Worm (Caenorhabditis elegans) whole organism, L1 larva: Measurements from ENCODE around the gene F41E6.5.

Experiments used
- Y116A8C.19 ChIP-seq: sonication (generic microtip); optimal IDR thresholded peaks from 2 replicates; lab custom pipeline; 2016; ENCODE audit warnings: missing compliant biosample characterization, missing genetic modification characterization, borderline replicate concordance
- aha-1 ChIP-seq: fragments of 150-350 bp; optimal IDR thresholded peaks from 2 replicates; lab custom pipeline; 2014; ENCODE audit warnings: missing biosample characterization, missing genetic modification characterization
- aly-2 ChIP-seq: fragments of 150-350 bp; optimal IDR thresholded peaks from 2 replicates; lab custom pipeline; 2014; ENCODE audit warnings: missing biosample characterization, missing genetic modification characterization
- blmp-1 ChIP-seq: fragments of 150-350 bp; optimal IDR thresholded peaks from 2 replicates; lab custom pipeline; 2014; ENCODE audit warnings: missing biosample characterization, missing genetic modification characterization
- ceh-63 ChIP-seq: fragments of 200-800 bp; sonication (Bioruptor generic); optimal IDR thresholded peaks from 2 replicates; lab custom pipeline; 2018; ENCODE audit warnings: mild to moderate bottlenecking, missing genetic modification characterization, missing compliant biosample characterization
- efl-1 ChIP-seq, 4 experiments: fragments of 150-350 bp; optimal IDR thresholded peaks in 3 of 4; peaks in 1 of 4; 1 replicate in 1 of 4; 2 replicates in 3 of 4; lab custom pipeline; 2014; ENCODE audit warnings: missing biosample characterization in 2 of 4, missing genetic modification characterization in 2 of 4, missing genetic modification reagents in 2 of 4
- egl-13 ChIP-seq: sonication (generic microtip); optimal IDR thresholded peaks from 2 replicates; lab custom pipeline; 2016; ENCODE audit warnings: missing genotype, missing genetic modification reagents, missing genetic modification characterization, missing compliant biosample characterization
- elt-3 ChIP-seq, 6 experiments: fragments of 150-350 bp in 1 of 6; sonication (generic microtip); optimal IDR thresholded peaks; 2 replicates each; lab custom pipeline; 2017 to 2018; ENCODE audit warnings: missing biosample characterization in 6 of 6, missing genetic modification characterization in 6 of 6, inconsistent platforms in 1 of 6
- ets-5 ChIP-seq: fragments of 200-800 bp; sonication (Bioruptor generic); IDR thresholded peaks from 2 replicates; pipeline ENCODE4 v1.3.6; 2022; ENCODE audit warnings: missing genetic modification characterization, missing compliant biosample characterization
- fkh-10 ChIP-seq: sonication (generic microtip); optimal IDR thresholded peaks from 2 replicates; lab custom pipeline; 2017; ENCODE audit warnings: missing biosample characterization, missing genetic modification reagents, missing genetic modification characterization
- fkh-8 ChIP-seq: sonication (generic microtip); optimal IDR thresholded peaks from 2 replicates; lab custom pipeline; 2016; ENCODE audit warnings: mild to moderate bottlenecking, missing genetic modification characterization, missing compliant biosample characterization
- grh-1 ChIP-seq: fragments of 200-800 bp; sonication (Bioruptor generic); IDR thresholded peaks from 2 replicates; pipeline ENCODE4 v1.3.6; 2022; ENCODE audit warnings: missing genetic modification reagents, missing genetic modification characterization, missing compliant biosample characterization
- hlh-4 ChIP-seq: sonication (generic microtip); optimal IDR thresholded peaks from 2 replicates; lab custom pipeline; 2016; ENCODE audit warnings: mild to moderate bottlenecking, missing genetic modification characterization, missing compliant biosample characterization
- hpl-2 ChIP-seq: fragments of 150-350 bp; optimal IDR thresholded peaks from 2 replicates; lab custom pipeline; 2014; ENCODE audit warnings: missing biosample characterization, missing genetic modification reagents, missing genetic modification characterization
- isw-1 ChIP-seq: fragments of 200-800 bp; sonication (Bioruptor generic); IDR thresholded peaks from 2 replicates; pipeline ENCODE4 v1.3.6; 2022; ENCODE audit warnings: missing genetic modification characterization, missing compliant biosample characterization
- lin-14 ChIP-seq: fragments of 200-800 bp; sonication (Bioruptor generic); optimal IDR thresholded peaks from 2 replicates; lab custom pipeline; 2018; ENCODE audit warnings: mild to moderate bottlenecking, missing genetic modification characterization, moderate library complexity, missing compliant biosample characterization
- lin-35 ChIP-seq, 2 experiments: fragments of 150-350 bp; optimal IDR thresholded peaks; 2 replicates each; lab custom pipeline; 2014; ENCODE audit warnings: missing biosample characterization in 2 of 2, missing genetic modification characterization in 2 of 2, missing genetic modification reagents in 2 of 2
- lin-39 ChIP-seq: fragments of 150-350 bp; optimal IDR thresholded peaks from 2 replicates; lab custom pipeline; 2014; ENCODE audit warnings: missing biosample characterization, missing genetic modification reagents, missing genetic modification characterization
- lsy-2 ChIP-seq, 2 experiments: fragments of 150-350 bp; optimal IDR thresholded peaks; 2 replicates each; lab custom pipeline; 2014; ENCODE audit warnings: missing biosample characterization in 2 of 2, missing genetic modification characterization in 2 of 2
- mab-9 ChIP-seq: fragments of 200-800 bp; sonication (Bioruptor generic); IDR thresholded peaks from 2 replicates; pipeline ENCODE4 v1.3.6; 2022; ENCODE audit warnings: missing genetic modification reagents, missing genetic modification characterization, missing compliant biosample characterization
- mdl-1 ChIP-seq, 2 experiments: fragments of 150-350 bp; optimal IDR thresholded peaks; 2 replicates each; lab custom pipeline; 2014 to 2017; ENCODE audit warnings: missing biosample characterization in 2 of 2, missing genetic modification characterization in 2 of 2, inconsistent platforms in 1 of 2
- mef-2 ChIP-seq: fragments of 150-350 bp; optimal IDR thresholded peaks from 2 replicates; lab custom pipeline; 2014; ENCODE audit warnings: missing biosample characterization, missing genetic modification characterization
- mep-1 ChIP-seq: fragments of 150-350 bp; optimal IDR thresholded peaks from 2 replicates; lab custom pipeline; 2014; ENCODE audit warnings: missing biosample characterization, missing genetic modification characterization
- nhr-19 ChIP-seq: fragments of 200-800 bp; sonication (Bioruptor generic); conservative IDR thresholded peaks from 2 replicates; pipeline ENCODE4 v1.3.6; 2022; ENCODE audit warnings: missing genetic modification characterization, missing compliant biosample characterization
- nhr-20 ChIP-seq: sonication (generic microtip); optimal IDR thresholded peaks from 2 replicates; lab custom pipeline; 2016; ENCODE audit warnings: mild to moderate bottlenecking, missing genetic modification characterization, missing compliant biosample characterization
- nhr-71 ChIP-seq: sonication (generic microtip); optimal IDR thresholded peaks from 2 replicates; lab custom pipeline; 2016; ENCODE audit warnings: mild to moderate bottlenecking, missing genetic modification characterization, moderate library complexity, missing compliant biosample characterization
- nhr-77 ChIP-seq: fragments of 150-350 bp; optimal IDR thresholded peaks from 2 replicates; lab custom pipeline; 2014; ENCODE audit warnings: missing biosample characterization, missing genetic modification characterization
- nhr-84 ChIP-seq: sonication (generic microtip); optimal IDR thresholded peaks from 2 replicates; lab custom pipeline; 2017; ENCODE audit warnings: missing biosample characterization, missing genetic modification characterization
- nhr-90 ChIP-seq: sonication (generic microtip); optimal IDR thresholded peaks from 2 replicates; lab custom pipeline; 2016; ENCODE audit warnings: mild to moderate bottlenecking, missing genetic modification characterization, missing compliant biosample characterization; ENCODE audit not compliant: poor library complexity
- pag-3 ChIP-seq: sonication (generic microtip); optimal IDR thresholded peaks from 2 replicates; lab custom pipeline; 2017; ENCODE audit warnings: missing genetic modification characterization, mild to moderate bottlenecking, missing compliant biosample characterization, antibody characterized with exemption, borderline replicate concordance; ENCODE audit not compliant: insufficient read depth
- pqm-1 ChIP-seq: sonication (generic microtip); optimal IDR thresholded peaks from 3 replicates; lab custom pipeline; 2017; ENCODE audit warnings: missing biosample characterization, missing genetic modification characterization
- rnt-1 ChIP-seq: sonication (generic microtip); optimal IDR thresholded peaks from 2 replicates; lab custom pipeline; 2016; ENCODE audit warnings: mild to moderate bottlenecking, missing genetic modification characterization, moderate library complexity, missing compliant biosample characterization
- snu-23 ChIP-seq: sonication (generic microtip); optimal IDR thresholded peaks from 2 replicates; lab custom pipeline; 2016; ENCODE audit warnings: missing genetic modification characterization, missing compliant biosample characterization
- sup-37 ChIP-seq: fragments of 200-800 bp; sonication (Bioruptor generic); optimal IDR thresholded peaks from 2 replicates; lab custom pipeline; 2018; ENCODE audit warnings: mild to moderate bottlenecking, missing genetic modification characterization, missing compliant biosample characterization
- tbx-2 ChIP-seq: sonication (generic microtip); optimal IDR thresholded peaks from 2 replicates; lab custom pipeline; 2016; ENCODE audit warnings: missing genetic modification characterization, missing compliant biosample characterization
- unc-130 ChIP-seq: fragments of 150-350 bp; optimal IDR thresholded peaks from 2 replicates; lab custom pipeline; 2017; ENCODE audit warnings: missing biosample characterization, missing genetic modification characterization, inconsistent platforms
- unc-62 ChIP-seq: fragments of 150-350 bp; optimal IDR thresholded peaks from 2 replicates; lab custom pipeline; 2014; ENCODE audit warnings: missing biosample characterization, missing genetic modification reagents, missing genetic modification characterization
- unc-86 ChIP-seq: sonication (generic microtip); optimal IDR thresholded peaks from 2 replicates; lab custom pipeline; 2016; ENCODE audit warnings: missing genetic modification characterization, missing compliant biosample characterization
- xbp-1 ChIP-seq: sonication (generic microtip); optimal IDR thresholded peaks from 2 replicates; lab custom pipeline; 2016; ENCODE audit warnings: missing genetic modification characterization, missing compliant biosample characterization
- ztf-11 ChIP-seq, 2 experiments: sonication (generic microtip); optimal IDR thresholded peaks; 2 replicates each; lab custom pipeline; 2016 to 2017; ENCODE audit warnings: missing genetic modification characterization in 2 of 2, missing biosample characterization in 1 of 2, missing compliant biosample characterization in 1 of 2

F41E6.5 gene

DNA sequence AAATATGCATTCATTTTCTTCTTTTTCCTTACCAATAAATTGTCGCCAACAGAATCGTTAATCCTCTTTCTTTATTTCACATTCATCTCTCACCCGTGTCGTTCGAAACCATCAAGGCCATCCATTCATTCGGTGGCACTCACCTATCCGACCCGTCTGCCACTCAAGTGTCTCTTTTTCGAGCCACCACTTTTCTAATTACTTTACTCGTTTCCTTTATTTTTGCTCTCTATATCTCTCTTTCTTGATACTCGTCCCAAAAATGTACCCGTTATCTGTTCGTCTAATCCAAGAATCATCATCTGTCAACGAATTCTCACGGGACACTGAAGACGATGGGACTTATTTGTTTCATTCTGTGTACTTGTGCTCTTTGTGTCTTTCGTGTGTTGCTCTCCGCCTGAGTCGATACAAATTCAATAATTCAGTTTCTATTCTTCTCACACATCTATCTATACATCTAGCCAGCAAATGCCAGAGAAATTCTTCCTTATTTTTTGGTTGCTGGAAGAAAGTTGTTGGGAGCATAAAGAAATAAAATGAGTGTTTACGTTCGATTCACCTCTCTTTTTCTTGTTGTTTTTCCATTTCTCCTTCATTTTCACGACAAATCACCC, 10.5 kb upstream of the F41E6.5 start (continued):
- no peak for TF ChIP-seq sup-37
- TF ChIP-seq, all 84 proteins: peak for 5

DNA sequence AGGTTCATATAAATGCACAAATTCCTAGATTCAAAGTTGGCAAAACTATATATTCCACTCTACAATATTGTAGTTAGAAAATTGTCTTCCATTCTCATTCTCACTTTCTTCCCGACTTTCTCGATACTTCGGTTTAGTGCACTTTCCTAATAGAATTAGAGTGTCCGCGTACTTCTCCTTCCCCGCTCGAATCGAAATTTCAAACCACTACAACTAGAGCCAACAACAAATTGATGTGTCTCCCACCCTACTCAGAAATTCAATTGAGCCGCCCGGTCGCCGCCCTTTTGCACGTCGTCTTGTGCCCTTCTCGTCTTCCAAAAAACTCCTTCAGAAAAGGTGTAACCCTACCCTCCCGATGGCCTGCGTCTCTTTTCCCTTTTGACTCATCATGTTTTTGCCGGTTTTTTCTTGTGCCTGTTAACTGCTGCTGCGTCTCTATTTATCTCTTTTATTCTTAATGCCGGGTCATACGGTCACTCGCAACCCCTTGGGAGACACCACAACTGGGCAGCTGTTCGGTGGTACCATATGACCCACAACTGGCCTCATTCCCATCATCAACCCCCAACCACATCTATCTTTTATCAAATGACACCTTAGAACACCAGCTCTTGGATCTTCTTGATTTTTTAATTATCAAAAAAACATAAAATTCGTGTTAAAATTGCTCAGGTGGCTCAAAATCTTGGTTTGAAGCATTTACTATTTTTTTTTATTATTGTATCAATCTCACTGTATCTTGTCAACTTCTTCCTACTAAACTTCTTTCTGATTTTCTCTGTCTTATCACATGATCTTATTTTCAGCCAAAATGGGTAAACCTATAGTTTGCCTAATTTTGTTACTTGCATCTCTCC, 8.9 kb upstream of the F41E6.5 start, which contains the start of gene tag-196:
tag-196 (plus strand) TSS at position 810 of the 860 bp plus-strand sequence.
- TF ChIP-seq pag-3 (tag; lab: Kevin White, UChicago), result peak; percentile 44
- TF ChIP-seq nhr-19 (GFP tag; lab: Robert Waterston, UW), result peak; percentile 36; the same call in 1 of the 2 replicates
- no peak for TF ChIP-seq unc-86 (tag; lab: Kevin White, UChicago)
- no peak for TF ChIP-seq ets-5 (GFP tag; lab: Robert Waterston, UW)
- no peak for TF ChIP-seq fkh-8 (tag; lab: Kevin White, UChicago)
- peak; percentile 38 to 41 for TF ChIP-seq lsy-2 (tag; optimal IDR thresholded peaks at IDR 0.05; lab: Kevin White, UChicago)
- peak; percentile 74 for TF ChIP-seq unc-130 (tag; lab: Kevin White, UChicago)
- TF ChIP-seq fkh-10 (GFP tag; lab: Kevin White, UChicago), result no peak
- peak in 1 of 2 experiments; percentile 28 for TF ChIP-seq lin-35 (GFP tag; optimal IDR thresholded peaks at IDR 0.05; lab: Kevin White, UChicago)
- TF ChIP-seq isw-1 (GFP tag; lab: Robert Waterston, UW), result no peak
- TF ChIP-seq aly-2, result no peak
- no peak for TF ChIP-seq efl-1 (optimal IDR thresholded peaks at IDR 0.05; lab: Kevin White, UChicago)
- TF ChIP-seq efl-1 (GFP tag; optimal IDR thresholded peaks at IDR 0.05 in 1 of 2; lab: Kevin White, UChicago), result peak; percentile 6 to 82
- no peak for TF ChIP-seq nhr-77 (tag; lab: Kevin White, UChicago)
- TF ChIP-seq unc-62, result no peak
- no peak for TF ChIP-seq Y116A8C.19 (tag; lab: Kevin White, UChicago)
- no peak for TF ChIP-seq hpl-2 (GFP tag; lab: Kevin White, UChicago)
- TF ChIP-seq lin-14, result peak; percentile 76
- peak; percentile 12 for TF ChIP-seq nhr-20 (tag; lab: Kevin White, UChicago)
- TF ChIP-seq ceh-63, result no peak
- no peak for TF ChIP-seq lin-39 (tag; lab: Kevin White, UChicago)
- no peak for TF ChIP-seq xbp-1
- TF ChIP-seq nhr-71, result peak; percentile 68
- no peak for TF ChIP-seq mab-9 (GFP tag; lab: Robert Waterston, UW)
- no peak for TF ChIP-seq mef-2
- TF ChIP-seq nhr-84 (tag; lab: Kevin White, UChicago), result no peak
- no peak for TF ChIP-seq hlh-4 (tag; lab: Kevin White, UChicago)
- no peak for TF ChIP-seq egl-13 (tag; lab: Kevin White, UChicago)
- TF ChIP-seq grh-1 (GFP tag; lab: Robert Waterston, UW), result no peak
- peak in 1 of 2 experiments; percentile 15 for TF ChIP-seq ztf-11 (tag; optimal IDR thresholded peaks at IDR 0.05; lab: Kevin White, UChicago)
- TF ChIP-seq rnt-1 (tag; lab: Kevin White, UChicago), result peak; percentile 80
- peak in 1 of 2 experiments; percentile 18 for TF ChIP-seq mdl-1 (tag; optimal IDR thresholded peaks at IDR 0.05; lab: Kevin White, UChicago)
- TF ChIP-seq snu-23 (GFP tag; lab: Kevin White, UChicago), result peak; percentile 8
- TF ChIP-seq tbx-2 (tag; lab: Kevin White, UChicago), result no peak

DNA sequence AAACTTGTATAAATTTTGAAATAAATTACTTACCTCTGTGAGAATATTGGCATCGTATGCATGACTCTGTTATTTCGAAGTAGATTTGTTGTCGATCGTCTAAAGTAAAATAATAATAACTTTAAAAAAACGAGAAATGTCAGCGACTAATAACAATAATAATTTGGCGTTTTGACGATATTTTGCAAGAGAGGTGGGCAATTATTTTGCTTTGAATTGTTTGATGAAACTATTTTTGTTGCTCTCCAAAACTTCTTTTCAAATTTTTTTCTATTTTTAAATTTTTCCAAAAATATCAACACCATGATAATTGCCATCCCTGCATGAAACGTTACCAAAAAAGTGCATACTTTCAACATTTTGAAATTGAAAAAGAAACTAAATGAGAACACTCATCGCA, 4.1 kb upstream of the F41E6.5 start, which contains the start of gene F41E6.7:
F41E6.7 (minus strand) TSS at position 101 of the 400 bp plus-strand sequence.
- no peak for TF ChIP-seq nhr-90 (tag; lab: Kevin White, UChicago)
- TF ChIP-seq mep-1 (tag; lab: Kevin White, UChicago), result no peak
- no peak for TF ChIP-seq elt-3 (tag; optimal IDR thresholded peaks at IDR 0.05; lab: Kevin White, UChicago)
- no peak for TF ChIP-seq aha-1 (tag; lab: Kevin White, UChicago)
- no peak for TF ChIP-seq blmp-1
- TF ChIP-seq efl-1 (optimal IDR thresholded peaks at IDR 0.05; lab: Kevin White, UChicago), result no peak
- no peak for TF ChIP-seq efl-1 (GFP tag; optimal IDR thresholded peaks at IDR 0.05 in 1 of 2; lab: Kevin White, UChicago)
- no peak for TF ChIP-seq pqm-1 (tag; lab: Kevin White, UChicago)
